Worm (Caenorhabditis elegans): ENCODE measurements around the gene F58H1.3.

DNA sequence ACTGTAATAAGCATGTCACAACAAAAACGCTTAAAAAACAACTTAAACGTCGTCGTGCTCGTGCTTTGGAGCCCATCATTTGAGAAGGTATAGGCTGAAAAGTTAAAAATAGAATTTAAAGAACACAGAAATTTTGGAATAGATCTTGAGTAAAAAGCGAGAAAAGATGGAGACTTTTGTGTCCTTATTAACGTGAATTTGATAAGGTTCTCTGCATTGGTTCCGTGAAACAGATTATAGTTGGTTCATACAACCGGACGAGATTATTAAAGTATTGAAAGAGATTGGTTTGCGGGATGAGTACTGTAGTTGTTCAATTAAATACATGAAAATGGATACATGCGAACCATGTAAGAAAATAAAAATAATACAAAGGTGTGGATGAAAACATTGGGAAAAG, 3.9 kb downstream of the F58H1.3 start, which contains the start of gene gpla-1:
- TF ChIP-seq elt-3 (tag; optimal IDR thresholded peaks at IDR 0.05) (no peak), sup-37 (GFP tag; optimal IDR thresholded peaks at IDR 0.05) (no peak), efl-1 (optimal IDR thresholded peaks at IDR 0.05) (no peak), efl-1 (GFP tag; optimal IDR thresholded peaks at IDR 0.05 in 1 of 2) (no peak), nhr-237 (tag; optimal IDR thresholded peaks at IDR 0.05) (no peak), nhr-85 (tag) (no peak), nhr-11 (tag; optimal IDR thresholded peaks at IDR 0.05) (no peak), elt-2 (tag; optimal IDR thresholded peaks at IDR 0.05) (no peak), skn-1 (tag; optimal IDR thresholded peaks at IDR 0.05) (no peak), nhr-76 (tag; optimal IDR thresholded peaks at IDR 0.05) (no peak)

Data from whole organism, L1 larva.